Worm (Caenorhabditis elegans): Measurements from ENCODE around the gene R11H6.4.

R11H6.4 gene

DNA sequence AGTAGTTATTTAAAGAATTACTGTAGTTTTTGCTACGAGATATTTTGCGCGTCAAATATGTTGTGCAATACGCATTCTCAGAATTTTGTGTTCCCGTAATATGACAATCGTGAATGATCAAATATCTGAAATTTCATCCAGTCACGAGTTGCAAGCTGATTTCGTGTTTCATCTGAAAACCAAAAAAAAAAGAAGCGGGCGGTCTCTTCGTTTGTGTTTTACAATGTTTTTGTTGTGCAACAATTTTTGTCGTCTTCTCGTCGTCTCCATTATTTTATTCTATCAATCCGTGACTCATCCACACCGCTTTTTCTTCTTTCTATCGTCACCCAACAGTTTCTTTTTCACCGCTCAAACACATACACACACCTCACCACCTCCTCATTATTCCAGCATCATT lies at the start of gene R11H6.4:
Gene R11H6.4, plus strand, starts transcription at position 301 of the 400 bp plus-strand sequence.
- no peak for TF ChIP-seq unc-62 (GFP tag; optimal IDR thresholded peaks at IDR 0.05)

DNA sequence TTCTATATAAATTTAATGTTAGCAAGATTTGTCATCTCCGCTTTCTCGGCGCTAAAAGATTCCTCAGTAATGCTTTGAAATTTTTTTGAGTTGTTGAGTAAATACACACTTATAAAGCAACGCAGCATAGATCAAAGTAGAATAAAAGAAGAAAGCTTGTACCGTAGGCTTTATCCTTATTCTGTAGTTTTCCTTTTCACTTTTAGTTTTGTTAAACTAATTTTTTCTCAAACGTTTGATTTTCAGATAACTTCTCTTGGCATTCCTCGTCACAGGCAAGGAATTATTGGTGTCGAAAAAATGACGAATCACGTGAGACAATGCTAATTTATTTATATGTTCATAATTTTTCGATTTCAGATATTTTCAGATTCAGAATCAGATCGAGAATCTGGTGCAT lies 47.2 kb upstream of the R11H6.4 start, which contains the start of gene C53A5.11:
Gene C53A5.11, plus strand, starts transcription at position 301 of the 400 bp plus-strand sequence.
- no peak for TF ChIP-seq unc-62 (GFP tag; optimal IDR thresholded peaks at IDR 0.05)

DNA sequence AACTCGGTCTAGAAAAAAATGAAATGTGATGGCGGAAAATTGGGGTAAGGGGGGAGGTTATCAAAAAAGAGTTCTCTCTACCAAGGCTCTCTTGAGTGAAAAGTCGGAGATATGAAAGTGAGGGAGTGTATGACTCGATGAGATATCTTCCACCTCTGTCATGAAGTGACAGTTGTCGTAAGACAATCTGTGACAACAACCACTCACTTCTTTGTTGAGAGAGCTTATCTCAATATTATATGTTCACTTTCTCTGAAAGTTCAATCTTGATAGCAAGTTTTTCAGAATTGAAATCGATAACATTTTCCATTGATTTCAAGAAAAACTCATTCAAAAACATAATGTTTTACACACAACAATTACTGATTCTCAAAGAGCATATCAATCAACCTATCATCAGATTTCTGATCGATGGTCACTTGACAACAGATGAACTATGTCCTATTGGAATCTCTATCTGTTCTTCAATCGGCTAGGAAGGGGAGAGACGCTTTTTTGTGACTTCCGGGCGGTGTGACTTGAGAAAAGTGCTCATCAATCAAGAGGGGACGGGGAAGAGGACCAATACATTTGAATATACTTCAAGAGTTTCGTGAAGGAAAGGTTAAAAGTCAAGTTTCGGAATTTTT lies 32.9 kb upstream of the R11H6.4 start:
- TF ChIP-seq unc-62 (GFP tag; optimal IDR thresholded peaks at IDR 0.05), result no peak

ce11 chrV:14579619-14580018 lies 30.1 kb upstream of the R11H6.4 start, which contains the start of gene gar-3:
Gene gar-3, minus strand, starts transcription at chrV:14579719.
- no peak for TF ChIP-seq unc-62 (GFP tag; optimal IDR thresholded peaks at IDR 0.05)

DNA sequence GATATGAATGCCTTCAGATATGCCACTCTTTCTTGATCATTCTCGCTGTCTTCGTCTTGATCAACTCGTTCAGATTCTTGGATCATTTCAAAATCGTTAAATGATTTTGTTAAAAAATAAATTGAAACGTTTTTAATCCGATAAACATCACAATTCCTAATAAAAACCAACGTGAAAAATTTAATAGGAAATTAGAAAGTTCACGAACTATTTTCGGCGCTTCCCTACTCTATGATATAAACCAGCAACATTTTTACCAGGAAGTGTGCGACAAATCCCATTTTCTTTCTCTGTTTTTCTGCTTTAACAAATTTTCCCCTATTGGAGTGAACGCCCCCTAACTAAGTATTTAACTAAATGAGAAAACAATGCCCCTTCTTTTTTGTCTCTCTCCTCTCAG lies 24.4 kb upstream of the R11H6.4 start, which contains the start of gene Y40H4A.2:
Gene Y40H4A.2, minus strand, starts transcription at position 101 of the 400 bp plus-strand sequence.
- TF ChIP-seq unc-62 (GFP tag; optimal IDR thresholded peaks at IDR 0.05), result no peak

DNA sequence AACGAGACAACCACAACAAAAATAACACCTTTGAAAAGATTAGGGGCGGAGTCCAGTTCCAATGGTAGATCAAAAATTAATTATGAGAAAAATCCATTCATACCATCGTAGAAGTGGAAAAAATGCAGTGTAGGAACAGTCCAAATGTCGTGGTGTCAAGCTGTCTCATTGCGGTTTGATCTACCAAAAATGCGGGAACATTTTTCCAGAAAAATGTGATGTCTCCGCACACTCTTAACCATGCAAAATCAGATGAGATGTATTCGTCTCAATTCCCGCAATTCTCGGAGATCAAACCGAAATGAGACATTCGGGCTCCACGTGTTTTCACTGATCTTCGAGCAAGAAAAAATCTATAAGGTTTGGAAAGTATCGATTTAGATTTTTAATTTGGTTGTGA lies 15.6 kb upstream of the R11H6.4 start:
- no peak for TF ChIP-seq unc-62 (GFP tag; optimal IDR thresholded peaks at IDR 0.05)

DNA sequence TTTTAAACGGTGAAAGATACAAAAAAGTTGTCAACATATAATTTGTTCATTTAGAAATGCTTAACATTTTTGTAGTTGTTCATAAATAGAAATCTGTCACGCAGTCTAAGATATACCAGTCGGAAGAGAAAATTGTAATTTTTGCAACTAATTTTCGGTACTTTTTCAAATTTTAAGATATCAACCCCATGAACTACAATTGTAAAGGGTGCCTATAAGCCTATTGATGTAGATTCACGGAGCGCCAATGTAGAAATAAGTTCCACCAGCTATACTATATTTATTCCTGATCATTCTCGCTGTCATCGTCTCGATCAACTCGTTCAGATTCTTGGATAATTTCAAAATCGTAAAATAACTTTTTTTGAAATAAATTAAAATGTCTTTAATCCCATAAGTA lies 14.8 kb upstream of the R11H6.4 start:
- no peak for TF ChIP-seq unc-62 (GFP tag; optimal IDR thresholded peaks at IDR 0.05)

ce11 chrV:14595984-14596383 lies 13.8 kb upstream of the R11H6.4 start:
- no peak for TF ChIP-seq unc-62 (GFP tag; optimal IDR thresholded peaks at IDR 0.05)

DNA sequence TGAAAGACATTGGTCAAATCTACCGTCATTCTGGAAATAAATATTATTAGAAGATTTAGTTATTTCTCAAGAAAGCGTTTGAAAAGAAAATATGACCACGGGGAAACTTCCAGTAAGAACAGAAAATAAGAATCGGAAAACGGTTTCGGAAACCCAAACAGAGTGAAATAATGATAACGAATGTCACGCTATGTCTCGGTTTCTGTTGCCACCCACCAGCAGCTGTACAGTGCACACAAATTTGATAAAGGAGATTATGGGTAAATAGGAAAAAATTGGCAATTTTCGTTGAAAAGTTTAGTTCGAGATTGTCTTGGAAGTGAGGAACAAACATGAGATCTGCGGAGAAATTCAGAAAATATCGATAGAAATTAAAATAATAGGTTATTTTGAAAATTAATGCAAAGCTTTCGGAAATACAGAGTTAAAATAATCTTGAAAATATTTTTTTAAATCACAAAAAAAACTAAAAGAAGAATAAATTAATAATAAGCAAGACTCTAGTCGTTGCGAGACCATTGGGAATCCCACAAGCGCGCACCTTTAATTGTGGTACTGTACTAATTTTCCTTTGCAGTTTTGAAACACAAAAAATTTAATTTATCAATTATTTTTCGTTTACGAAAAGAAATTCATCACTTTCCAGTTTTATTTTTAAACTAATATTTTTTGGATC lies 12.6 kb upstream of the R11H6.4 start, which contains the start of gene pes-9:
Gene pes-9, minus strand, starts transcription at position 30 of the 676 bp plus-strand sequence.
- no peak for TF ChIP-seq unc-62 (GFP tag; optimal IDR thresholded peaks at IDR 0.05)

DNA sequence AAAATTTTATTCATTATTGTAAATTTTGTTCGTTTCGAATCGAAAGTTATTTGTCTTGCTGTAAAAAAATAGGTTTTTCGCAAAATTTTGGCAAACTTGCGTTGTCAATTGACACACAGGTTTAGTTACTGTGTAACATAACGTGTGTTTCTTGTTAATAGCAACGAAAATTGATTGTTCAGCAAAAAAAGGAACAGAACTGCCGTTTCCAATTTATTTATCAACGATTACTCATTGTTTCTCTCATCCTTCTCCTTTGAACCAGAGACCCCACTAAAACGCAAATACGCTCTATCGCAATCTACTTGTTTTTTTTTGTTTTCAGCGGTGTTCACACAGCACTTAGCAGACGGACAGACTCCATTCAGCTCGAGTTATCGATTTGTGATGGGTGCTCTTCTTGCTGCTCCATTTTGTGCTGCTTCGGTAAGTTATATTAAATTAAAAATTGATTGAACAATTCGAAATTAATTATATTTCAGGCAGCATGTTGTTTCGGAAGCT lies 12.0 kb upstream of the R11H6.4 start, which contains the start of gene R11H6.2:
Gene R11H6.2, plus strand, starts transcription at position 326 of the 504 bp plus-strand sequence.
- TF ChIP-seq unc-62 (GFP tag; optimal IDR thresholded peaks at IDR 0.05), result no peak

- no peak for TF ChIP-seq unc-62 (GFP tag; optimal IDR thresholded peaks at IDR 0.05)
Observed at ce11 chrV:14599972-14600371, 9.8 kb upstream of the R11H6.4 start, which contains the start of gene glb-22. Gene glb-22, plus strand, starts transcription at chrV:14600272.

- no peak for TF ChIP-seq unc-62 (GFP tag; optimal IDR thresholded peaks at IDR 0.05)
Observed at ce11 chrV:14603755-14604154, 6.0 kb upstream of the R11H6.4 start.

ce11 chrV:14610781-14611180 lies 1.0 kb downstream of the R11H6.4 start:
- TF ChIP-seq unc-62 (GFP tag; optimal IDR thresholded peaks at IDR 0.05), result no peak

ce11 chrV:14612168-14612567 lies 2.4 kb downstream of the R11H6.4 start, which contains the start of the genes R11H6.5 and ccnk-1:
Gene R11H6.5, minus strand, starts transcription at chrV:14612222.
Gene ccnk-1, plus strand, starts transcription at chrV:14612548.
- no peak for TF ChIP-seq unc-62 (GFP tag; optimal IDR thresholded peaks at IDR 0.05)

- no peak for TF ChIP-seq unc-62 (GFP tag; optimal IDR thresholded peaks at IDR 0.05)
Observed at ce11 chrV:14614454-14614853, 4.7 kb downstream of the R11H6.4 start.

- no peak for TF ChIP-seq unc-62 (GFP tag; optimal IDR thresholded peaks at IDR 0.05)
Observed at ce11 chrV:14615671-14616070, 5.9 kb downstream of the R11H6.4 start.

DNA sequence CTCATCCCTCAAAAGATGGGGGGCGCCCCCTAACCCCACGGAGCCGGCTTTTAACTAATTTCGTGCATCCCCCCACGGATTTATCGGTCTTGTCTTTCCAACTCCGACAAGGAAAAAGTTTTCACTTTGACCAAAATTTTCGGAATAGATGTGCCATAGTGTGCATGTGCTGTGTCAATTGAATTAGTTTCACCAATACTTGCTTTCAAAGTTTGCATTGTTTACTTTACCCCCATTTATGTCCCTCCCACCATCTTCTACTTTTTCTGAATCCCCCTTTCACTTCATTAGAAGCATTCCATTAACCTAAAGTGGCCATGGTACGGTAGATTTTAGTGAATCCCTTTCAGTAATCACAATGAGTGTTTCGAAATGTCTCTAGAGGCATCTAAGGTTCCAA lies 8.0 kb downstream of the R11H6.4 start:
- no peak for TF ChIP-seq unc-62 (GFP tag; optimal IDR thresholded peaks at IDR 0.05)
